Fruit fly (Drosophila melanogaster) whole organism, pupa: Measurements from ENCODE around the gene CG13062.

ENCODE experiments used
- CG32121 ChIP-seq: fragments of 200-800 bp; sonication (Bioruptor generic); IDR thresholded peaks from 2 replicates; pipeline ENCODE4 v1.3.6; 2022; ENCODE audit warnings: missing biosample characterization, missing genetic modification characterization
- Ets98B ChIP-seq: fragments of 200-800 bp; sonication (Bioruptor generic); IDR thresholded peaks from 2 replicates; pipeline ENCODE4 v1.3.6; 2022; ENCODE audit warnings: missing biosample characterization, missing genetic modification characterization

DNA sequence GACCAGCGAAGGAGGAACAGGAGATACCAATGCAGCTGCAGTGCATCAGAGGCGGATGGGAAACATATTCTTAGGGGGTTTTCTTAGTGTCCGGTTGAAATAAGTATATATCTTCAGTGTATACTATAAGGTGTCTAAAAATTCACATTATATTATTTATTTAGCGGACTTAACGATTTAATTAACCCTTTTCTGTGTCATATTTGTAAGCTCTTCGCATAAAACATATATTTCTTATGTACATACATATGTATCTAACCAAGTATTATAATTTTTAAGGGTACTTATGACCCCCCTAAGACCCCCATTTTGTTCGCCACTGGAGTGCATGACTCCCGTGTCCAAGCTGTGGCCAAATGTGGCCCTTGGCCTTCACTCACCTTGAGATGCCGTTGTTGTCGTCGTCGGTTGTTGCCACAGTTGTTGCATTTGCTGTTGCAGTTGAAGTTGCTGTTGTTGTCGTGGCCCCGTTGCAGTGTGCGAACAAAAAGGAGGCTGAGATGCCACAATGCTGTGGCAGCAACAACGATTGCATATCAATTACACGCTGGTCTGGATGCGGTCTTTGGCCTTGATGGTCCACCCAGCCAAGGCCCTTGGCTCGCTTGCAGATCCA lies 47.2 kb downstream of the CG13062 start:
- TF ChIP-seq CG32121 (GFP tag; lab: Robert Waterston, UW) (no peak), Ets98B (no peak)
